Worm (Caenorhabditis elegans) whole organism, young adult: ENCODE measurements around the gene twk-11.

Experiments used
- D2030.7 ChIP-seq: fragments of 200-800 bp; sonication (Bioruptor generic); IDR thresholded peaks from 2 replicates; pipeline ENCODE4 v1.3.6; 2022; ENCODE audit warnings: missing genetic modification reagents, missing genetic modification characterization, missing compliant biosample characterization
- F10E7.11 ChIP-seq: sonication (generic microtip); optimal IDR thresholded peaks from 2 replicates; lab custom pipeline; 2017; ENCODE audit warnings: mild to moderate bottlenecking, missing genetic modification characterization, moderate library complexity, missing compliant biosample characterization
- ama-1 ChIP-seq, 3 experiments: fragments of 150-350 bp in 1 of 3; sonication (generic microtip) in 2 of 3; optimal IDR thresholded peaks; 2 replicates each; lab custom pipeline; 2014 to 2018; ENCODE audit warnings: missing biosample characterization in 2 of 3, missing genetic modification characterization in 2 of 3, missing genetic modification reagents in 2 of 3
- ets-4 ChIP-seq: fragments of 200-800 bp; sonication (Bioruptor generic); optimal IDR thresholded peaks from 2 replicates; lab custom pipeline; 2018; ENCODE audit warnings: mild to moderate bottlenecking, missing genetic modification characterization, missing compliant biosample characterization
- madf-10 ChIP-seq: sonication (generic microtip); optimal IDR thresholded peaks from 2 replicates; lab custom pipeline; 2016; ENCODE audit warnings: mild to moderate bottlenecking, missing genetic modification characterization, missing compliant biosample characterization
- rcor-1 ChIP-seq: fragments of 200-800 bp; sonication (Bioruptor generic); IDR thresholded peaks from 2 replicates; pipeline ENCODE4 v1.3.6; 2022; ENCODE audit warnings: missing genetic modification reagents, missing genetic modification characterization, missing compliant biosample characterization
- snpc-1.3 ChIP-seq: sonication (generic microtip); optimal IDR thresholded peaks from 2 replicates; lab custom pipeline; 2017; ENCODE audit warnings: missing genetic modification characterization, mild to moderate bottlenecking, missing compliant biosample characterization, antibody characterized with exemption, moderate library complexity, missing genotype, missing genetic modification reagents; ENCODE audit not compliant: insufficient read depth
- snpc-4 ChIP-seq, 5 experiments: fragments of 150-350 bp in 1 of 5; sonication (generic microtip) in 4 of 5; optimal IDR thresholded peaks; 2 replicates each; lab custom pipeline; 2014 to 2018; ENCODE audit warnings: missing genetic modification characterization in 5 of 5, missing biosample characterization in 3 of 5, antibody characterized with exemption in 2 of 5, mild to moderate bottlenecking in 2 of 5, missing compliant biosample characterization in 2 of 5, missing genotype in 2 of 5, moderate library complexity in 2 of 5, missing genetic modification reagents in 1 of 5
- unc-62 ChIP-seq: fragments of 150-350 bp; optimal IDR thresholded peaks from 2 replicates; lab custom pipeline; 2014; ENCODE audit warnings: missing biosample characterization, missing genetic modification reagents, missing genetic modification characterization
- ztf-28 ChIP-seq: fragments of 200-800 bp; sonication (Bioruptor generic); IDR thresholded peaks from 2 replicates; pipeline ENCODE4 v1.3.6; 2022; ENCODE audit warnings: missing genetic modification reagents, missing genetic modification characterization, missing compliant biosample characterization

DNA sequence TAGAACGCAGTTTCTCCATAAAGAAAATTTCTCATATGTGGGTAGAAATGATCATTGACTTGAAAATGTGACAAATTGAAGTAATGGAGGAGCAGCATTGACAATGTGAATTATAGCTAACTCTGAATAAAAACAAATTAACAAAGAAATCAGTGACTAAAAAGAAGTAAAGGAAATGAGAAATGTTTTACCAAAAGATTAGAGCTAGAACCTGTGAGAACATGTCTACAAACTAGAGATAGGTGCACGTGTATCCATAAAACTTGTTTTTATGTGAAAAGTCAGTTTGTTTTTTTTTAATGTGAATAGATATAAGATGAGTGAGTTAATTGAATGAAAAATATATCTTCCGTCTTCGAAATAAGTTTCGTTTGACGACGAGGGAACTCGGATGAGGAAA lies 57.4 kb downstream of the twk-11 start, which contains the start of gene sre-12:
- no peak for TF ChIP-seq ama-1 (optimal IDR thresholded peaks at IDR 0.05; lab: Kevin White, UChicago)
- no peak for TF ChIP-seq ama-1 (GFP tag; optimal IDR thresholded peaks at IDR 0.05; lab: Kevin White, UChicago)
- no peak for TF ChIP-seq F10E7.11 (tag; lab: Kevin White, UChicago)
- TF ChIP-seq ztf-28 (GFP tag; lab: Robert Waterston, UW), result no peak
- TF ChIP-seq D2030.7 (GFP tag; lab: Robert Waterston, UW), result no peak
- TF ChIP-seq rcor-1 (GFP tag; lab: Robert Waterston, UW), result no peak
- TF ChIP-seq snpc-1.3, result no peak
- no peak for TF ChIP-seq madf-10 (tag; lab: Kevin White, UChicago)
- no peak for TF ChIP-seq unc-62 (GFP tag; lab: Kevin White, UChicago)
- TF ChIP-seq snpc-4 (GFP tag; optimal IDR thresholded peaks at IDR 0.05; lab: Kevin White, UChicago), result no peak
- TF ChIP-seq snpc-4 (tag; optimal IDR thresholded peaks at IDR 0.05; lab: Kevin White, UChicago), result no peak
- no peak for TF ChIP-seq ets-4 (GFP tag; lab: Kevin White, UChicago)
